Worm (Caenorhabditis elegans) whole organism, young adult: ENCODE measurements around the gene sul-3.

ENCODE experiments used
- F57A8.1 ChIP-seq: fragments of 200-800 bp; sonication (Bioruptor generic); optimal IDR thresholded peaks from 2 replicates; lab custom pipeline; 2018; ENCODE audit warnings: mild to moderate bottlenecking, missing genetic modification characterization, moderate library complexity, missing compliant biosample characterization
- akir-1 ChIP-seq: fragments of 200-800 bp; sonication (Bioruptor generic); optimal IDR thresholded peaks from 2 replicates; lab custom pipeline; 2018; ENCODE audit warnings: mild to moderate bottlenecking, missing genetic modification characterization, moderate library complexity, missing compliant biosample characterization
- ama-1 ChIP-seq, 3 experiments: fragments of 150-350 bp in 1 of 3; sonication (generic microtip) in 2 of 3; optimal IDR thresholded peaks; 2 replicates each; lab custom pipeline; 2014 to 2018; ENCODE audit warnings: missing biosample characterization in 2 of 3, missing genetic modification characterization in 2 of 3, missing genetic modification reagents in 2 of 3
- cebp-1 ChIP-seq, 2 experiments: fragments of 200-800 bp in 1 of 2; sonication (Bioruptor generic) in 1 of 2; sonication (generic microtip) in 1 of 2; IDR thresholded peaks in 1 of 2; optimal IDR thresholded peaks in 1 of 2; 2 replicates each; pipeline versions ENCODE4 v1.3.6 to Lab custom; 2017 to 2022; ENCODE audit warnings: missing compliant biosample characterization in 2 of 2, missing genetic modification characterization in 2 of 2, mild to moderate bottlenecking in 1 of 2, missing genetic modification reagents in 1 of 2, moderate library complexity in 1 of 2
- efl-1 ChIP-seq: fragments of 150-350 bp; optimal IDR thresholded peaks from 2 replicates; lab custom pipeline; 2014; ENCODE audit warnings: missing biosample characterization, missing genetic modification reagents, missing genetic modification characterization
- egrh-3 ChIP-seq: fragments of 200-800 bp; sonication (Bioruptor generic); IDR thresholded peaks from 2 replicates; pipeline ENCODE4 v1.3.6; 2022; ENCODE audit warnings: missing genetic modification reagents, missing genetic modification characterization, missing compliant biosample characterization
- lag-1 ChIP-seq: fragments of 200-800 bp; sonication (Bioruptor generic); IDR thresholded peaks from 2 replicates; pipeline ENCODE4 v1.3.6; 2022; ENCODE audit warnings: missing genetic modification reagents, missing genetic modification characterization, missing compliant biosample characterization
- madf-10 ChIP-seq: sonication (generic microtip); optimal IDR thresholded peaks from 2 replicates; lab custom pipeline; 2016; ENCODE audit warnings: mild to moderate bottlenecking, missing genetic modification characterization, missing compliant biosample characterization
- nfya-1 ChIP-seq: sonication (generic microtip); optimal IDR thresholded peaks from 2 replicates; lab custom pipeline; 2017; ENCODE audit warnings: antibody characterized with exemption, missing compliant biosample characterization, missing genetic modification characterization, borderline replicate concordance; ENCODE audit not compliant: insufficient read depth
- rec-8 ChIP-seq, 2 experiments: sonication (generic microtip); optimal IDR thresholded peaks; 2 replicates each; lab custom pipeline; 2016; ENCODE audit warnings: mild to moderate bottlenecking in 2 of 2, missing genetic modification characterization in 2 of 2, missing genetic modification reagents in 2 of 2, missing genotype in 2 of 2, missing biosample characterization in 1 of 2, missing compliant biosample characterization in 1 of 2, moderate library complexity in 1 of 2
- sea-2 ChIP-seq: fragments of 200-800 bp; sonication (Bioruptor generic); IDR thresholded peaks from 2 replicates; pipeline ENCODE4 v1.3.6; 2022; ENCODE audit warnings: missing genetic modification characterization, missing compliant biosample characterization
- snpc-3.4 ChIP-seq: sonication (generic microtip); optimal IDR thresholded peaks from 2 replicates; lab custom pipeline; 2017; ENCODE audit warnings: missing genetic modification characterization, mild to moderate bottlenecking, missing compliant biosample characterization, antibody characterized with exemption, moderate library complexity, missing genotype, missing genetic modification reagents
- sptf-2 ChIP-seq: fragments of 200-800 bp; sonication (Bioruptor generic); optimal IDR thresholded peaks from 2 replicates; lab custom pipeline; 2018; ENCODE audit warnings: mild to moderate bottlenecking, missing genetic modification characterization, missing compliant biosample characterization
- unc-62 ChIP-seq: fragments of 150-350 bp; optimal IDR thresholded peaks from 2 replicates; lab custom pipeline; 2014; ENCODE audit warnings: missing biosample characterization, missing genetic modification reagents, missing genetic modification characterization

DNA sequence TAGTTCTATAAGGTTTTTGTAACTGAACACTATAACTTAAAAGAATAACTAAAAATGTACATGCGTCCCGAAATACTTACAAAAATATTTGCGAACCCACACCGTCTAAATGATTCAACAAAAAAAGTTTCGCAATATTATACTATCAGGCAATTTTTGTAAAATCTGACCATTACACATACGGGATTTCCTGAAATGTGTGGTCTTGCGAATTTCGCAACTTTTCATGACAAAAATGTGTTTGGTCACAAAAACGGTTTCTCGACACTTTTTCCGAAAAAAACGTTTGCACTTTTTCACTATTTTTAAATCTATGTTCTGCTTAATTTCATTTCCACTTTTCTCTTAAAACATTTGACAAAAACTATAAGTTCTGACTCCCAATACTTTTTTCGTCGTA lies 18.8 kb downstream of the sul-3 start:
- TF ChIP-seq akir-1 (GFP tag; lab: Kevin White, UChicago) (no peak), ama-1 (optimal IDR thresholded peaks at IDR 0.05; lab: Kevin White, UChicago) (no peak), ama-1 (GFP tag; optimal IDR thresholded peaks at IDR 0.05; lab: Kevin White, UChicago) (no peak), sptf-2 (GFP tag; lab: Kevin White, UChicago) (no peak), lag-1 (GFP tag; lab: Robert Waterston, UW) (no peak), sea-2 (GFP tag; lab: Robert Waterston, UW) (no peak), nfya-1 (no peak), unc-62 (no peak), efl-1 (no peak), snpc-3.4 (no peak), madf-10 (tag; lab: Kevin White, UChicago) (no peak), egrh-3 (GFP tag; lab: Robert Waterston, UW) (no peak), F57A8.1 (GFP tag; lab: Kevin White, UChicago) (no peak), rec-8 (tag; optimal IDR thresholded peaks at IDR 0.05; lab: Kevin White, UChicago) (no peak), cebp-1 (GFP tag; IDR thresholded peaks at IDR 0.05; lab: Robert Waterston, UW) (peak; percentile 31; the same call in 1 of the 2 replicates), cebp-1 (tag; optimal IDR thresholded peaks at IDR 0.05; lab: Kevin White, UChicago) (peak; percentile 83)
